Worm (Caenorhabditis elegans) whole organism, L4/young adult: Measurements from ENCODE around the gene F10E9.5.

Source experiments
- W03F9.2 ChIP-seq: fragments of 150-350 bp; optimal IDR thresholded peaks from 2 replicates; lab custom pipeline; 2014; ENCODE audit warnings: missing biosample characterization, missing genetic modification characterization
- dao-5 ChIP-seq: sonication (generic microtip); optimal IDR thresholded peaks from 2 replicates; lab custom pipeline; 2016; ENCODE audit warnings: missing genotype, missing genetic modification characterization, moderate library complexity, missing compliant biosample characterization
- him-1 ChIP-seq: sonication (generic microtip); optimal IDR thresholded peaks from 2 replicates; lab custom pipeline; 2016; ENCODE audit warnings: missing genotype, missing genetic modification reagents, missing genetic modification characterization, missing compliant biosample characterization

The F10E9.5 gene

ce11 chrIII:8286824-8287223, 20.6 kb upstream of the F10E9.5 start:
- no peak for TF ChIP-seq him-1 (tag; lab: Kevin White, UChicago)
- no peak for TF ChIP-seq dao-5 (tag; lab: Kevin White, UChicago)
- no peak for TF ChIP-seq W03F9.2 (tag; lab: Kevin White, UChicago)

ce11 chrIII:8287519-8287918, 19.9 kb upstream of the F10E9.5 start:
- no peak for TF ChIP-seq W03F9.2 (tag; lab: Kevin White, UChicago)
- no peak for TF ChIP-seq him-1 (tag; lab: Kevin White, UChicago)
- TF ChIP-seq dao-5 (tag; lab: Kevin White, UChicago), result no peak

- TF ChIP-seq dao-5 (tag; lab: Kevin White, UChicago) (no peak), him-1 (tag; lab: Kevin White, UChicago) (no peak), W03F9.2 (tag; lab: Kevin White, UChicago) (no peak)
Measured at ce11 chrIII:8289181-8289580, 18.2 kb upstream of the F10E9.5 start.

- no peak for TF ChIP-seq him-1 (tag; lab: Kevin White, UChicago)
- TF ChIP-seq dao-5 (tag; lab: Kevin White, UChicago), result no peak
- no peak for TF ChIP-seq W03F9.2 (tag; lab: Kevin White, UChicago)
Measured at ce11 chrIII:8291268-8292032, 15.9 kb upstream of the F10E9.5 start.

- TF ChIP-seq him-1 (tag; lab: Kevin White, UChicago) (no peak), W03F9.2 (tag; lab: Kevin White, UChicago) (no peak), dao-5 (tag; lab: Kevin White, UChicago) (no peak)
Measured at ce11 chrIII:8293260-8293659, 14.1 kb upstream of the F10E9.5 start.

ce11 chrIII:8298216-8298920, 9.0 kb upstream of the F10E9.5 start:
- TF ChIP-seq him-1 (tag; lab: Kevin White, UChicago) (no peak), W03F9.2 (tag; lab: Kevin White, UChicago) (no peak), dao-5 (tag; lab: Kevin White, UChicago) (no peak)

ce11 chrIII:8299078-8299587, 8.3 kb upstream of the F10E9.5 start:
- TF ChIP-seq him-1 (tag; lab: Kevin White, UChicago), result no peak
- TF ChIP-seq W03F9.2 (tag; lab: Kevin White, UChicago), result no peak
- TF ChIP-seq dao-5 (tag; lab: Kevin White, UChicago), result no peak

ce11 chrIII:8299734-8300133, 7.7 kb upstream of the F10E9.5 start:
- TF ChIP-seq dao-5 (tag; lab: Kevin White, UChicago), result no peak
- TF ChIP-seq W03F9.2 (tag; lab: Kevin White, UChicago), result no peak
- TF ChIP-seq him-1 (tag; lab: Kevin White, UChicago), result no peak

- TF ChIP-seq W03F9.2 (tag; lab: Kevin White, UChicago), result no peak
- TF ChIP-seq him-1 (tag; lab: Kevin White, UChicago), result no peak
- TF ChIP-seq dao-5 (tag; lab: Kevin White, UChicago), result no peak
Measured at ce11 chrIII:8300860-8301396, 6.5 kb upstream of the F10E9.5 start.

- TF ChIP-seq dao-5 (tag; lab: Kevin White, UChicago), result no peak
- no peak for TF ChIP-seq W03F9.2 (tag; lab: Kevin White, UChicago)
- TF ChIP-seq him-1 (tag; lab: Kevin White, UChicago), result no peak
Measured at ce11 chrIII:8303440-8303839, 4.0 kb upstream of the F10E9.5 start.

- TF ChIP-seq W03F9.2 (tag; lab: Kevin White, UChicago), result no peak
- TF ChIP-seq him-1 (tag; lab: Kevin White, UChicago), result no peak
- TF ChIP-seq dao-5 (tag; lab: Kevin White, UChicago), result no peak
Measured at ce11 chrIII:8305304-8305703, 2.1 kb upstream of the F10E9.5 start.

ce11 chrIII:8305816-8306215, 1.6 kb upstream of the F10E9.5 start:
- TF ChIP-seq dao-5 (tag; lab: Kevin White, UChicago) (no peak), W03F9.2 (tag; lab: Kevin White, UChicago) (no peak), him-1 (tag; lab: Kevin White, UChicago) (no peak)

ce11 chrIII:8308238-8308637, 846 bp downstream of the F10E9.5 start, which contains the start of gene F10E9.4:
Gene F10E9.4 (plus strand): TSS chrIII:8308538.
- TF ChIP-seq dao-5 (tag; lab: Kevin White, UChicago), result no peak
